Fruit fly (Drosophila melanogaster) whole organism, pupa: ENCODE results near the gene CG43894.
A peak's percentile ranks its signal among the peaks of the same experiment; 100 is the strongest.

ENCODE experiments used
- CG13204 ChIP-seq: fragments of 200-800 bp; sonication (Bioruptor generic); optimal IDR thresholded peaks from 2 replicates; lab custom pipeline; 2018; ENCODE audit warnings: missing biosample characterization, mild to moderate bottlenecking, missing genetic modification characterization, moderate library complexity
- CG15710 ChIP-seq: fragments of 200-800 bp; sonication (Bioruptor generic); optimal IDR thresholded peaks from 2 replicates; lab custom pipeline; 2018; ENCODE audit warnings: missing biosample characterization, mild to moderate bottlenecking, missing genetic modification characterization, moderate library complexity
- CG32121 ChIP-seq: fragments of 200-800 bp; sonication (Bioruptor generic); IDR thresholded peaks from 2 replicates; pipeline ENCODE4 v1.3.6; 2022; ENCODE audit warnings: missing biosample characterization, missing genetic modification characterization
- CG34367 ChIP-seq: fragments of 200-800 bp; sonication (Bioruptor generic); optimal IDR thresholded peaks from 2 replicates; lab custom pipeline; 2018; ENCODE audit warnings: missing biosample characterization, mild to moderate bottlenecking, missing genetic modification characterization
- CG8159 ChIP-seq: fragments of 200-800 bp; sonication (Bioruptor generic); optimal IDR thresholded peaks from 3 replicates; lab custom pipeline; 2018; ENCODE audit warnings: missing biosample characterization, mild to moderate bottlenecking, missing genetic modification characterization, moderate library complexity
- CG9948 ChIP-seq: fragments of 200-800 bp; sonication (Bioruptor generic); optimal IDR thresholded peaks from 2 replicates; lab custom pipeline; 2018; ENCODE audit warnings: missing biosample characterization, mild to moderate bottlenecking, missing genetic modification characterization, moderate library complexity
- D1 ChIP-seq: fragments of 200-800 bp; sonication (Bioruptor generic); optimal IDR thresholded peaks from 2 replicates; lab custom pipeline; 2018; ENCODE audit warnings: missing biosample characterization, mild to moderate bottlenecking, missing genetic modification characterization, moderate library complexity
- Snoo ChIP-seq: fragments of 200-800 bp; sonication (Bioruptor generic); optimal IDR thresholded peaks from 3 replicates; lab custom pipeline; 2017; ENCODE audit warnings: missing biosample characterization, mild to moderate bottlenecking, missing genetic modification characterization, inconsistent platforms
- fd96Ca ChIP-seq: fragments of 200-800 bp; sonication (Bioruptor generic); IDR thresholded peaks from 3 replicates; pipeline ENCODE4 v1.3.6; 2022; ENCODE audit warnings: missing biosample characterization, missing genetic modification characterization

Gene CG43894

DNA sequence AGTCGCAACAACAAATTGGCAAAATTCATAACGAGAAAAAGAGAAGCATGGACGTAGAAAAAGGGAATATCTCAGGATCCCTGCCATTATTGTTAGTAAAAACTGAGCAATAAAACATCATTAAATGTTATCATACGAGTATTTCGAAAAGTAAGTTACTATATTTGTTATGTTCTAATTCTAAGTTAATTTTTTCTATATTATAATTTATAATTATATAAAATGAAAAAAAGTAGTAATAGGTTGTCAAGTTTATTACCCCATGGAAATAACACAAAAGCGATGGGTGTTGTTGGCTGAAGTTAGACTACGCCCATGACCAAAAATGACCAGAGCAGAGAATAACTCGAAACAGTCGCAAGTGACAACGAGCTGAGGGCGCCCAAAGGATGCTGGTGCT, 25.9 kb downstream of the CG43894 start:
- TF ChIP-seq Snoo (tag; lab: Kevin White, UChicago) (peak; percentile 85), CG8159 (peak; percentile 33), CG9948 (tag; lab: Kevin White, UChicago) (peak; percentile 1), fd96Ca (peak; percentile 35; the same call in 1 of the 3 replicates), CG13204 (GFP tag; lab: Kevin White, UChicago) (peak; percentile 63), D1 (tag; lab: Kevin White, UChicago) (no peak), CG15710 (peak; percentile 83), CG32121 (GFP tag; lab: Robert Waterston, UW) (no peak; the same call in 1 of the 2 replicates), CG34367 (peak; percentile 62)
- TF ChIP-seq, all 21 proteins: peak for 7
